Worm (Caenorhabditis elegans): ENCODE data around the gene nxf-1.

- no peak for TF ChIP-seq W03F9.2 (tag; optimal IDR thresholded peaks at IDR 0.05)
- TF ChIP-seq dao-5 (tag; optimal IDR thresholded peaks at IDR 0.05) = no peak
- no peak for TF ChIP-seq him-1 (tag; optimal IDR thresholded peaks at IDR 0.05)
These were observed 23.0 kb downstream of the nxf-1 start, which contains the start of gene C15H11.10 for ce11 chrV:14391830-14392229.

Measured in whole organism, L4/young adult.